Fruit fly (Drosophila melanogaster) whole organism, embryonic: Measurements from ENCODE around the gene CG14966.
A peak's percentile ranks its signal among the peaks of the same experiment; 100 is the strongest.

Experiments used
- Atf-2 ChIP-seq: fragments of 200-800 bp; sonication (Bioruptor generic); optimal IDR thresholded peaks from 2 replicates; lab custom pipeline; 2016; ENCODE audit warnings: missing biosample characterization, missing genetic modification characterization
- Bdp1 ChIP-seq: fragments of 200-800 bp; sonication (Bioruptor generic); optimal IDR thresholded peaks from 3 replicates; lab custom pipeline; 2016; ENCODE audit warnings: missing biosample characterization, missing genetic modification characterization
- CG12155 ChIP-seq: fragments of 200-800 bp; sonication (Bioruptor generic); optimal IDR thresholded peaks from 3 replicates; lab custom pipeline; 2016; ENCODE audit warnings: missing biosample characterization, missing genetic modification characterization
- CG12942 ChIP-seq: fragments of 200-800 bp; sonication (Bioruptor generic); optimal IDR thresholded peaks from 3 replicates; lab custom pipeline; 2016; ENCODE audit warnings: missing biosample characterization, missing genetic modification characterization
- CG1647 ChIP-seq: fragments of 200-800 bp; sonication (Bioruptor generic); optimal IDR thresholded peaks from 3 replicates; lab custom pipeline; 2016; ENCODE audit warnings: missing biosample characterization, missing genetic modification characterization
- CG16815 ChIP-seq: fragments of 200-800 bp; sonication (Bioruptor generic); optimal IDR thresholded peaks from 3 replicates; lab custom pipeline; 2017; ENCODE audit warnings: missing biosample characterization, mild to moderate bottlenecking, missing genetic modification characterization
- CG17829 ChIP-seq: fragments of 200-800 bp; optimal IDR thresholded peaks from 2 replicates; lab custom pipeline; 2019; ENCODE audit warnings: missing biosample characterization, mild to moderate bottlenecking, missing genetic modification characterization, moderate library complexity
- CG30403 ChIP-seq: fragments of 200-800 bp; sonication (Bioruptor generic); optimal IDR thresholded peaks from 3 replicates; lab custom pipeline; 2016; ENCODE audit warnings: missing biosample characterization, missing genetic modification characterization
- CG33557 ChIP-seq: fragments of 200-800 bp; sonication (Bioruptor generic); optimal IDR thresholded peaks from 2 replicates; lab custom pipeline; 2019; ENCODE audit warnings: missing biosample characterization, mild to moderate bottlenecking, missing genetic modification characterization, moderate library complexity
- CG34376 ChIP-seq: fragments of 200-800 bp; sonication (Bioruptor generic); optimal IDR thresholded peaks from 2 replicates; lab custom pipeline; 2018; ENCODE audit warnings: missing biosample characterization, mild to moderate bottlenecking, missing genetic modification characterization
- CG3726 ChIP-seq: fragments of 200-800 bp; sonication (Bioruptor generic); IDR thresholded peaks from 3 replicates; pipeline ENCODE4, ENCODE4 v1.3.6; 2022; ENCODE audit warnings: missing biosample characterization, missing genetic modification characterization
- CG4730 ChIP-seq: fragments of 200-800 bp; sonication (Bioruptor generic); IDR thresholded peaks from 2 replicates; pipeline ENCODE4 v1.3.6; 2022; ENCODE audit warnings: missing biosample characterization, missing genetic modification characterization
- CG6272 ChIP-seq: fragments of 200-800 bp; sonication (Bioruptor generic); IDR thresholded peaks from 2 replicates; pipeline ENCODE4 v1.3.6; 2022; ENCODE audit warnings: missing biosample characterization, missing genetic modification characterization
- CG9797 ChIP-seq: fragments of 200-800 bp; sonication (Bioruptor generic); optimal IDR thresholded peaks from 3 replicates; lab custom pipeline; 2018; ENCODE audit warnings: missing biosample characterization, mild to moderate bottlenecking, missing genetic modification characterization
- Chrac-16 ChIP-seq: fragments of 200-800 bp; sonication (Bioruptor generic); optimal IDR thresholded peaks from 3 replicates; lab custom pipeline; 2016; ENCODE audit warnings: missing biosample characterization, missing genetic modification characterization
- CoRest ChIP-seq: fragments of 200-800 bp; sonication (Bioruptor generic); optimal IDR thresholded peaks from 3 replicates; lab custom pipeline; 2018; ENCODE audit warnings: missing biosample characterization, mild to moderate bottlenecking, missing genetic modification characterization, moderate library complexity
- Dbx ChIP-seq: fragments of 200-800 bp; sonication (Bioruptor generic); IDR thresholded peaks from 3 replicates; pipeline ENCODE4 v1.3.6; 2022; ENCODE audit warnings: missing biosample characterization, missing genetic modification characterization
- Ets65A ChIP-seq: fragments of 200-800 bp; sonication (Bioruptor generic); peaks from one replicate; lab custom pipeline; 2016; ENCODE audit warnings: missing biosample characterization, missing genetic modification characterization
- Hmr ChIP-seq: fragments of 200-800 bp; sonication (Bioruptor generic); optimal IDR thresholded peaks from 3 replicates; lab custom pipeline; 2017; ENCODE audit warnings: mild to moderate bottlenecking, missing biosample characterization, missing genetic modification reagents, missing genetic modification characterization
- Hr39 ChIP-seq: fragments of >200 bp; optimal IDR thresholded peaks from 2 replicates; lab custom pipeline; 2017
- NC2α ChIP-seq: fragments of 200-800 bp; sonication (Bioruptor generic); optimal IDR thresholded peaks from 2 replicates; lab custom pipeline; 2016; ENCODE audit warnings: missing biosample characterization, missing genetic modification characterization
- Nf-YC ChIP-seq: fragments of 200-800 bp; optimal IDR thresholded peaks from 3 replicates; lab custom pipeline; 2019; ENCODE audit warnings: missing biosample characterization, mild to moderate bottlenecking, missing genetic modification characterization, moderate library complexity
- Oli ChIP-seq: fragments of 200-800 bp; sonication (Bioruptor generic); optimal IDR thresholded peaks from 2 replicates; lab custom pipeline; 2018; ENCODE audit warnings: missing biosample characterization, mild to moderate bottlenecking, missing genetic modification characterization, moderate library complexity
- Side ChIP-seq: fragments of 200-800 bp; sonication (Bioruptor generic); optimal IDR thresholded peaks from 2 replicates; lab custom pipeline; 2016; ENCODE audit warnings: missing biosample characterization, missing genetic modification characterization
- Spps ChIP-seq: fragments of 200-800 bp; sonication (Bioruptor generic); optimal IDR thresholded peaks from 2 replicates; lab custom pipeline; 2018; ENCODE audit warnings: missing biosample characterization, mild to moderate bottlenecking, missing genetic modification characterization
- Sry-δ ChIP-seq: fragments of 200-800 bp; sonication (Bioruptor generic); optimal IDR thresholded peaks from 2 replicates; lab custom pipeline; 2016; ENCODE audit warnings: missing biosample characterization, missing genetic modification characterization
- Taf1 ChIP-seq: fragments of 200-800 bp; sonication (Bioruptor generic); IDR thresholded peaks from 2 replicates; pipeline ENCODE4 v1.3.6; 2022; ENCODE audit warnings: missing biosample characterization, missing genetic modification characterization
- Trl ChIP-seq, 3 experiments: fragments of >200 bp in 2 of 3; fragments of 200-800 bp in 1 of 3; sonication (Bioruptor generic) in 1 of 3; optimal IDR thresholded peaks; 2 replicates in 1 of 3; 3 replicates in 2 of 3; lab custom pipeline; 2016 to 2017; ENCODE audit warnings: missing biosample characterization in 1 of 3, missing genetic modification characterization in 1 of 3
- ab ChIP-seq: fragments of 200-800 bp; sonication (Bioruptor generic); optimal IDR thresholded peaks from 2 replicates; lab custom pipeline; 2016; ENCODE audit warnings: missing biosample characterization, missing genetic modification characterization
- al ChIP-seq: fragments of 200-800 bp; sonication (Bioruptor generic); IDR thresholded peaks from 2 replicates; pipeline ENCODE4 v1.3.6; 2022; ENCODE audit warnings: missing biosample characterization, missing genetic modification characterization
- cg ChIP-seq: fragments of 200-800 bp; sonication (Bioruptor generic); optimal IDR thresholded peaks from 3 replicates; lab custom pipeline; 2019; ENCODE audit warnings: missing biosample characterization, mild to moderate bottlenecking, missing genetic modification characterization, moderate library complexity
- chinmo ChIP-seq: fragments of 200-800 bp; sonication (Bioruptor generic); IDR thresholded peaks from 4 replicates; pipeline ENCODE4 v1.3.6; 2022; ENCODE audit warnings: missing biosample characterization, missing genetic modification characterization; ENCODE audit not compliant: partially characterized antibody
- crc ChIP-seq: fragments of 200-800 bp; sonication (Bioruptor generic); optimal IDR thresholded peaks from 2 replicates; lab custom pipeline; 2016; ENCODE audit warnings: missing biosample characterization, missing genetic modification characterization
- dmrt99B ChIP-seq: fragments of 200-800 bp; sonication (Bioruptor generic); optimal IDR thresholded peaks from 2 replicates; lab custom pipeline; 2018; ENCODE audit warnings: missing biosample characterization, mild to moderate bottlenecking, missing genetic modification characterization, moderate library complexity
- esg ChIP-seq: fragments of 200-800 bp; sonication (Bioruptor generic); conservative IDR thresholded peaks from 2 replicates; pipeline ENCODE4 v1.3.6; 2022; ENCODE audit warnings: missing biosample characterization, missing genetic modification characterization
- fd96Cb ChIP-seq: fragments of 200-800 bp; sonication (Bioruptor generic); optimal IDR thresholded peaks from 2 replicates; lab custom pipeline; 2018; ENCODE audit warnings: missing biosample characterization, mild to moderate bottlenecking, missing genetic modification characterization, moderate library complexity
- grau ChIP-seq: fragments of 200-800 bp; optimal IDR thresholded peaks from 3 replicates; lab custom pipeline; 2019; ENCODE audit warnings: missing biosample characterization, mild to moderate bottlenecking, missing genetic modification characterization, moderate library complexity
- gsb-n ChIP-seq: fragments of 200-800 bp; sonication (Bioruptor generic); optimal IDR thresholded peaks from 3 replicates; lab custom pipeline; 2018; ENCODE audit warnings: missing biosample characterization, mild to moderate bottlenecking, missing genetic modification characterization
- hkb ChIP-seq, 2 experiments: fragments of 200-800 bp in 1 of 2; fragments of >200 bp in 1 of 2; sonication (Bioruptor generic) in 1 of 2; IDR thresholded peaks in 1 of 2; optimal IDR thresholded peaks in 1 of 2; 2 replicates each; pipeline versions ENCODE4 v1.3.6 to Lab custom; 2017 to 2022; ENCODE audit warnings: missing biosample characterization in 1 of 2, missing genetic modification characterization in 1 of 2
- jumu ChIP-seq: fragments of 200-800 bp; sonication (Bioruptor generic); optimal IDR thresholded peaks from 3 replicates; lab custom pipeline; 2016; ENCODE audit warnings: missing biosample characterization, missing genetic modification characterization
- kay ChIP-seq: fragments of 200-800 bp; sonication (Bioruptor generic); optimal IDR thresholded peaks from 2 replicates; lab custom pipeline; 2016; ENCODE audit warnings: missing biosample characterization, missing genetic modification characterization
- maf-S ChIP-seq: fragments of 200-800 bp; sonication (Bioruptor generic); optimal IDR thresholded peaks from 2 replicates; lab custom pipeline; 2016; ENCODE audit warnings: missing biosample characterization, missing genetic modification characterization
- nmo ChIP-seq: fragments of 200-800 bp; sonication (Bioruptor generic); optimal IDR thresholded peaks from 2 replicates; lab custom pipeline; 2018; ENCODE audit warnings: missing biosample characterization, mild to moderate bottlenecking, missing genetic modification characterization, moderate library complexity
- phol ChIP-seq: fragments of 200-800 bp; sonication (Bioruptor generic); optimal IDR thresholded peaks from 3 replicates; lab custom pipeline; 2018; ENCODE audit warnings: missing biosample characterization, mild to moderate bottlenecking, missing genetic modification characterization, moderate library complexity
- repo ChIP-seq: fragments of 200-800 bp; sonication (Bioruptor generic); optimal IDR thresholded peaks from 2 replicates; lab custom pipeline; 2016; ENCODE audit warnings: missing biosample characterization, missing genetic modification characterization
- slou ChIP-seq: fragments of 200-800 bp; sonication (Bioruptor generic); optimal IDR thresholded peaks from 3 replicates; lab custom pipeline; 2016; ENCODE audit warnings: missing biosample characterization, missing genetic modification characterization
- tin ChIP-seq: fragments of 200-800 bp; sonication (Bioruptor generic); optimal IDR thresholded peaks from 3 replicates; lab custom pipeline; 2016; ENCODE audit warnings: missing biosample characterization, missing genetic modification characterization
- tll ChIP-seq, 2 experiments: fragments of 200-800 bp in 1 of 2; fragments of >200 bp in 1 of 2; sonication (Bioruptor generic) in 1 of 2; optimal IDR thresholded peaks; 2 replicates each; lab custom pipeline; 2017 to 2019; ENCODE audit warnings: missing biosample characterization in 2 of 2, missing genetic modification characterization in 2 of 2, mild to moderate bottlenecking in 1 of 2, moderate library complexity in 1 of 2
- wor ChIP-seq: fragments of 200-800 bp; sonication (Bioruptor generic); IDR thresholded peaks from 2 replicates; pipeline ENCODE4 v1.3.6; 2022; ENCODE audit warnings: missing biosample characterization, missing genetic modification characterization
- zf30C ChIP-seq: fragments of 200-800 bp; sonication (Bioruptor generic); optimal IDR thresholded peaks from 3 replicates; lab custom pipeline; 2018; ENCODE audit warnings: missing biosample characterization, mild to moderate bottlenecking, missing genetic modification characterization

The CG14966 gene

DNA sequence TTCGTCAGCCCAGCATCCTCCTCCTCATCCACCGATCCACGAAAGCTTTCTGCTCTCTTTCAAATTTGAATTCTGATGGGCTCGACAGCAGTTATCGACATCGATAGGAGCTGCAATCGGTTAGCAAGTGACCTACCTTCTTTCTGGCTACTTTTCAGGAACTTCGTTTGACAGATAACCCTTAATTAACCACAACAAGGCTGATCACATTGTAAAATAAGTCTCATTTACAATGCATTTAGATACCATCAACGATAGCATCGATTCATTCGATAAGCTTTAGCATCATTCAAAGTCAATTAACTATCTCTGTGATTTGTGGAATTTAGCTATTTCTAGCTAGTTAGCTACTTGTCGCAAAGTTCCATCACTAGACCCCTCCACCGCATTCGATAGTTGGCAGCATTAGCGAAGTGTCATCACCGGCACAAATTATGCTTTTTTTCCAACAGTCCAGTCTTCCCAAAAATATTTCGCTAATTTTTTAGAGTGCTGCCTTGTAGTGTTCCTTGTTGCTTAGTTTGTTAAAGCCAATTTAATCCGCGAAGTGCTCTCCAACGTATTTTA lies 18.8 kb downstream of the CG14966 start, which contains the start of the genes MnM and Girdin (continued):
- TF ChIP-seq Hmr (GFP tag; lab: Kevin White, UChicago) (peak; percentile 59), NC2α (GFP tag; lab: Kevin White, UChicago) (no peak), chinmo (GFP tag; lab: Robert Waterston, UW) (0 out of 4 replicates have a peak, but pooled peaks have one; percentile 4), esg (GFP tag; lab: Robert Waterston, UW) (peak; percentile 42), hkb (optimal IDR thresholded peaks at IDR 0.05; lab: Kevin White, UChicago) (peak; percentile 89), hkb (GFP tag; IDR thresholded peaks at IDR 0.05; lab: Robert Waterston, UW) (no peak), Side (peak; percentile 49), Chrac-16 (GFP tag; lab: Kevin White, UChicago) (peak; percentile 61), Hr39 (lab: Kevin White, UChicago) (no peak), CG33557 (GFP tag; lab: Kevin White, UChicago) (peak; percentile 40), Oli (tag; lab: Kevin White, UChicago) (peak; percentile 27), CG34376 (GFP tag; lab: Kevin White, UChicago) (peak; percentile 58), Spps (no peak), phol (tag; lab: Kevin White, UChicago) (peak; percentile 65), CG4730 (0 out of 2 replicates have a peak, but pooled peaks have one; percentile 11), grau (peak; percentile 74), tin (peak; percentile 69), repo (peak; percentile 54), al (GFP tag; lab: Robert Waterston, UW) (peak; percentile 44; the same call in 1 of the 2 replicates), Dbx (GFP tag; lab: Robert Waterston, UW) (peak; percentile 61), gsb-n (tag; lab: Kevin White, UChicago) (peak; percentile 78), crc (GFP tag; lab: Kevin White, UChicago) (peak; percentile 0), ab (GFP tag; lab: Kevin White, UChicago) (peak; percentile 45), wor (GFP tag; lab: Robert Waterston, UW) (peak; percentile 24; the same call in 1 of the 2 replicates), fd96Cb (tag; lab: Kevin White, UChicago) (peak; percentile 16), CG17829 (tag; lab: Kevin White, UChicago) (peak; percentile 71), CG12942 (GFP tag; lab: Kevin White, UChicago) (peak; percentile 53), nmo (peak; percentile 87), CoRest (tag; lab: Kevin White, UChicago) (peak; percentile 81), CG9797 (peak; percentile 50), CG16815 (GFP tag; lab: Kevin White, UChicago) (peak; percentile 4), CG12155 (GFP tag; lab: Kevin White, UChicago) (peak; percentile 71), Taf1 (GFP tag; lab: Robert Waterston, UW) (no peak), slou (no peak), zf30C (GFP tag; lab: Kevin White, UChicago) (no peak), Atf-2 (GFP tag; lab: Kevin White, UChicago) (peak; percentile 70), maf-S (GFP tag; lab: Kevin White, UChicago) (peak; percentile 75), Ets65A (GFP tag; lab: Kevin White, UChicago) (peak; percentile 98), CG1647 (GFP tag; lab: Kevin White, UChicago) (peak; percentile 23), CG30403 (GFP tag; lab: Kevin White, UChicago) (peak; percentile 87), Sry-δ (GFP tag; lab: Kevin White, UChicago) (peak; percentile 100), kay (peak; percentile 44), Nf-YC (tag; lab: Kevin White, UChicago) (no peak), dmrt99B (tag; lab: Kevin White, UChicago) (no peak), CG6272 (GFP tag; lab: Robert Waterston, UW) (peak; percentile 41; the same call in 1 of the 2 replicates), Trl (optimal IDR thresholded peaks at IDR 0.05; lab: Kevin White, UChicago) (peak in 1 of 2 experiments; percentile 22), Trl (GFP tag; optimal IDR thresholded peaks at IDR 0.05; lab: Kevin White, UChicago) (peak; percentile 77), jumu (GFP tag; lab: Kevin White, UChicago) (peak; percentile 86), CG3726 (GFP tag; lab: Robert Waterston, UW) (no peak), tll (GFP tag; optimal IDR thresholded peaks at IDR 0.05; lab: Kevin White, UChicago) (peak; percentile 53 to 97), cg (GFP tag; lab: Kevin White, UChicago) (no peak), Bdp1 (GFP tag; lab: Kevin White, UChicago) (peak; percentile 54)
